Worm (Caenorhabditis elegans) whole organism, L3 larva: ENCODE results near the gene F11E6.11.

Experiments used
- R02D3.7 ChIP-seq: fragments of 150-350 bp; optimal IDR thresholded peaks from 2 replicates; lab custom pipeline; 2014; ENCODE audit warnings: missing biosample characterization, missing genetic modification characterization
- aly-2 ChIP-seq: fragments of 150-350 bp; optimal IDR thresholded peaks from 2 replicates; lab custom pipeline; 2014; ENCODE audit warnings: missing biosample characterization, missing genetic modification characterization
- elt-3 ChIP-seq, 3 experiments: fragments of 150-350 bp in 1 of 3; sonication (generic microtip) in 2 of 3; optimal IDR thresholded peaks; 2 replicates in 2 of 3; 4 replicates in 1 of 3; lab custom pipeline; 2014 to 2017; ENCODE audit warnings: missing biosample characterization in 3 of 3, missing genetic modification characterization in 3 of 3
- nhr-237 ChIP-seq: fragments of 150-350 bp; optimal IDR thresholded peaks from 2 replicates; lab custom pipeline; 2014; ENCODE audit warnings: missing biosample characterization, missing genetic modification characterization
- nhr-77 ChIP-seq: fragments of 150-350 bp; optimal IDR thresholded peaks from 2 replicates; lab custom pipeline; 2014; ENCODE audit warnings: missing biosample characterization, missing genetic modification characterization
- pha-4 ChIP-seq: fragments of 150-350 bp; optimal IDR thresholded peaks from 2 replicates; lab custom pipeline; 2014; ENCODE audit warnings: missing biosample characterization, missing genetic modification reagents, missing genetic modification characterization
- snpc-4 ChIP-seq: fragments of 150-350 bp; optimal IDR thresholded peaks from 2 replicates; lab custom pipeline; 2014; ENCODE audit warnings: missing biosample characterization, missing genetic modification characterization
- zag-1 ChIP-seq: fragments of 150-350 bp; optimal IDR thresholded peaks from 2 replicates; lab custom pipeline; 2014; ENCODE audit warnings: missing biosample characterization, missing genetic modification characterization
- ztf-4 ChIP-seq: fragments of 150-350 bp; optimal IDR thresholded peaks from 2 replicates; lab custom pipeline; 2014; ENCODE audit warnings: missing biosample characterization, missing genetic modification characterization

DNA sequence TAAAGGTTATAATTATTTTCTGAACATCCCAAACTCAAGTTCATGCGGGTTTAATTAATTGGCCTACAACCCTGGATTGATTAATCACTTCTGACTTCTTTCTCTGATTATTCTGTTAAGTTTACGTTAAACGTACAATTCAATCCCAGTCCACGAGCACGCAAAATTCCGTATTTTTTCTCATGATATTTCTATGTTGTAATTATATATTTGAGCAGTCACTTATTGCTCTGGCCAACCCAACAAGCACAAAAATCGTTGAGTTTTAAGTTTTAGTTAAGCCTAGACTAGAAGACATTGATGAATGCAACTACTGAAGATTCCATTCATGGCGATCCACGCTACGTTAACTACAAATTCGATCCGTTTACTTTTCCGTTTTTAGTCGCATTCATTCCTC lies 46.7 kb upstream of the F11E6.11 start, which contains the start of gene sru-15:
- no peak for TF ChIP-seq elt-3 (tag; optimal IDR thresholded peaks at IDR 0.05; lab: Kevin White, UChicago)
- no peak for TF ChIP-seq ztf-4 (tag; lab: Kevin White, UChicago)
- TF ChIP-seq aly-2 (tag; lab: Kevin White, UChicago): no peak
- TF ChIP-seq R02D3.7: no peak
- TF ChIP-seq pha-4 (tag; lab: Kevin White, UChicago): no peak
- no peak for TF ChIP-seq nhr-77 (tag; lab: Kevin White, UChicago)
- no peak for TF ChIP-seq nhr-237 (tag; lab: Kevin White, UChicago)
- TF ChIP-seq zag-1: no peak
- no peak for TF ChIP-seq snpc-4 (tag; lab: Kevin White, UChicago)
